Worm (Caenorhabditis elegans): ENCODE data around the gene mpk-1.

mpk-1 gene

ce11 chrIII:4193659-4194103 is 34.2 kb downstream of the mpk-1 start, which contains the start of gene xbp-1 (continued):
- peak; percentile 95 for TF ChIP-seq pqm-1 (tag; optimal IDR thresholded peaks at IDR 0.05)
- no peak for TF ChIP-seq R02D3.7 (tag; optimal IDR thresholded peaks at IDR 0.05)
- no peak for TF ChIP-seq unc-39 (tag; optimal IDR thresholded peaks at IDR 0.05)
- peak; percentile 45; the same call in 1 of the 2 replicates for TF ChIP-seq daf-19 (GFP tag; conservative IDR thresholded peaks at IDR 0.05)

ce11 chrIII:4191091-4191638 is 36.7 kb downstream of the mpk-1 start, which contains the start of gene dnj-16:
Gene dnj-16 (plus strand): TSS chrIII:4191141.
- TF ChIP-seq T26A8.4 (GFP tag; IDR thresholded peaks at IDR 0.05) (no peak), pqm-1 (tag; optimal IDR thresholded peaks at IDR 0.05) (peak; percentile 36), nhr-25 (tag; optimal IDR thresholded peaks at IDR 0.05; ENCODE audit: borderline replicate concordance, insufficient read depth) (no peak), madf-9 (GFP tag; conservative IDR thresholded peaks at IDR 0.05) (0 out of 2 replicates have a peak, but pooled peaks have one; percentile 24), daf-16 (GFP tag; optimal IDR thresholded peaks at IDR 0.05) (no peak), daf-16 (tag; optimal IDR thresholded peaks at IDR 0.05) (peak; percentile 17), hlh-11 (tag; optimal IDR thresholded peaks at IDR 0.05) (peak; percentile 34), nhr-111 (GFP tag; optimal IDR thresholded peaks at IDR 0.05) (no peak), F26F4.8 (GFP tag; conservative IDR thresholded peaks at IDR 0.05) (no peak), T20F7.1 (GFP tag; optimal IDR thresholded peaks at IDR 0.05) (peak; percentile 3), daf-12 (tag; optimal IDR thresholded peaks at IDR 0.05) (no peak), ztf-11 (tag; optimal IDR thresholded peaks at IDR 0.05) (no peak), F44E2.7 (GFP tag; IDR thresholded peaks at IDR 0.05) (no peak), ctbp-1 (GFP tag; IDR thresholded peaks at IDR 0.05) (no peak), F37D6.2 (tag; optimal IDR thresholded peaks at IDR 0.05) (no peak), F10B5.3 (tag; optimal IDR thresholded peaks at IDR 0.05) (no peak), mep-1 (tag; optimal IDR thresholded peaks at IDR 0.05) (peak; percentile 49), dve-1 (tag; optimal IDR thresholded peaks at IDR 0.05; ENCODE audit: insufficient read depth) (peak; percentile 60), dpl-1 (GFP tag; optimal IDR thresholded peaks at IDR 0.05) (peak; percentile 1), lsy-2 (tag; optimal IDR thresholded peaks at IDR 0.05) (peak in 1 of 2 experiments; percentile 71), pha-4 (GFP tag; IDR thresholded peaks at IDR 0.05) (no peak), pha-4 (tag; optimal IDR thresholded peaks at IDR 0.05) (peak; percentile 49), lim-7 (GFP tag; IDR thresholded peaks at IDR 0.05) (no peak), Y105C5A.15 (GFP tag; IDR thresholded peaks at IDR 0.05) (no peak), nhr-6 (tag; optimal IDR thresholded peaks at IDR 0.05) (peak; percentile 79), ceh-62 (tag; optimal IDR thresholded peaks at IDR 0.05) (no peak), rbr-2 (tag; optimal IDR thresholded peaks at IDR 0.05) (no peak), lin-13 (GFP tag; optimal IDR thresholded peaks at IDR 0.05) (peak; percentile 10), ZK337.2 (GFP tag; IDR thresholded peaks at IDR 0.05) (no peak), ces-1 (GFP tag; optimal IDR thresholded peaks at IDR 0.05) (no peak), unc-39 (tag; optimal IDR thresholded peaks at IDR 0.05) (no peak), nhr-28 (tag; optimal IDR thresholded peaks at IDR 0.05) (peak; percentile 34), mdl-1 (tag; optimal IDR thresholded peaks at IDR 0.05) (peak in 1 of 2 experiments; percentile 2), mes-2 (tag; optimal IDR thresholded peaks at IDR 0.05; ENCODE audit: poor library complexity, severe bottlenecking) (peak; percentile 68), lin-38 (GFP tag; IDR thresholded peaks at IDR 0.05) (no peak)

- TF ChIP-seq madf-5 (GFP tag; IDR thresholded peaks at IDR 0.05) (no peak), dmd-6 (GFP tag; IDR thresholded peaks at IDR 0.05) (no peak), daf-19 (GFP tag; conservative IDR thresholded peaks at IDR 0.05) (no peak), pqm-1 (tag; optimal IDR thresholded peaks at IDR 0.05) (no peak), hlh-11 (tag; optimal IDR thresholded peaks at IDR 0.05) (no peak), mdt-29 (GFP tag; IDR thresholded peaks at IDR 0.05) (no peak), duxl-1 (tag; optimal IDR thresholded peaks at IDR 0.05; ENCODE audit: poor library complexity) (no peak), nhr-102 (tag; optimal IDR thresholded peaks at IDR 0.05) (no peak), rbr-2 (tag; optimal IDR thresholded peaks at IDR 0.05) (no peak), F44E2.7 (GFP tag; IDR thresholded peaks at IDR 0.05) (no peak)
These were observed 37.7 kb downstream of the mpk-1 start, which contains the start of gene spp-28 for ce11 chrIII:4190241-4190640. Gene spp-28 (minus strand): TSS chrIII:4190341.
